Worm (Caenorhabditis elegans) whole organism, L3 larva: ENCODE data around the gene Y49F6B.12.

ENCODE experiments used
- aly-2 ChIP-seq: fragments of 150-350 bp; optimal IDR thresholded peaks from 2 replicates; lab custom pipeline; 2014; ENCODE audit warnings: missing biosample characterization, missing genetic modification characterization
- ceh-16 ChIP-seq: sonication (generic microtip); optimal IDR thresholded peaks from 2 replicates; lab custom pipeline; 2017; ENCODE audit warnings: missing biosample characterization, missing genetic modification characterization
- ceh-82 ChIP-seq: fragments of 150-350 bp; optimal IDR thresholded peaks from 2 replicates; lab custom pipeline; 2014; ENCODE audit warnings: missing biosample characterization, missing genetic modification characterization
- daf-12 ChIP-seq: fragments of 150-350 bp; optimal IDR thresholded peaks from 2 replicates; lab custom pipeline; 2014; ENCODE audit warnings: missing biosample characterization, missing genetic modification reagents, missing genetic modification characterization
- egl-27 ChIP-seq: sonication (generic microtip); optimal IDR thresholded peaks from 4 replicates; lab custom pipeline; 2017; ENCODE audit warnings: missing biosample characterization, missing genetic modification reagents, missing genetic modification characterization
- egl-5 ChIP-seq: fragments of 150-350 bp; optimal IDR thresholded peaks from 2 replicates; lab custom pipeline; 2017; ENCODE audit warnings: missing biosample characterization, missing genetic modification reagents, missing genetic modification characterization, inconsistent platforms
- eor-1 ChIP-seq, 2 experiments: fragments of 150-350 bp; optimal IDR thresholded peaks; 2 replicates each; lab custom pipeline; 2014 to 2018; ENCODE audit warnings: missing biosample characterization in 2 of 2, missing genetic modification characterization in 2 of 2
- fkh-10 ChIP-seq: sonication (generic microtip); optimal IDR thresholded peaks from 2 replicates; lab custom pipeline; 2017; ENCODE audit warnings: missing biosample characterization, missing genetic modification reagents, missing genetic modification characterization
- lin-39 ChIP-seq: fragments of 150-350 bp; optimal IDR thresholded peaks from 2 replicates; lab custom pipeline; 2018; ENCODE audit warnings: missing biosample characterization, missing genetic modification reagents, missing genetic modification characterization
- nhr-23 ChIP-seq: fragments of 150-350 bp; optimal IDR thresholded peaks from 2 replicates; lab custom pipeline; 2014; ENCODE audit warnings: missing biosample characterization, missing genetic modification reagents, missing genetic modification characterization
- nhr-237 ChIP-seq: fragments of 150-350 bp; optimal IDR thresholded peaks from 2 replicates; lab custom pipeline; 2014; ENCODE audit warnings: missing biosample characterization, missing genetic modification characterization
- nhr-67 ChIP-seq: fragments of 150-350 bp; optimal IDR thresholded peaks from 2 replicates; lab custom pipeline; 2014; ENCODE audit warnings: missing biosample characterization, missing genetic modification characterization
- nhr-76 ChIP-seq: fragments of 150-350 bp; sonication (generic microtip); optimal IDR thresholded peaks from 5 replicates; lab custom pipeline; 2014; ENCODE audit warnings: missing biosample characterization, missing genetic modification characterization
- unc-39 ChIP-seq: sonication (generic microtip); optimal IDR thresholded peaks from 4 replicates; lab custom pipeline; 2017; ENCODE audit warnings: missing biosample characterization, missing genetic modification characterization

The Y49F6B.12 gene

ce11 chrII:3422938-3423337, 49.3 kb downstream of the Y49F6B.12 start:
- TF ChIP-seq eor-1 (tag; optimal IDR thresholded peaks at IDR 0.05; lab: Kevin White, UChicago), result no peak
- no peak for TF ChIP-seq nhr-76 (tag; lab: Kevin White, UChicago)
- TF ChIP-seq daf-12 (tag; lab: Kevin White, UChicago), result no peak
- no peak for TF ChIP-seq egl-27
- no peak for TF ChIP-seq nhr-23 (tag; lab: Kevin White, UChicago)
- TF ChIP-seq egl-5 (tag; lab: Kevin White, UChicago), result no peak
- no peak for TF ChIP-seq unc-39 (tag; lab: Kevin White, UChicago)
- TF ChIP-seq lin-39 (tag; lab: Kevin White, UChicago), result no peak
- no peak for TF ChIP-seq aly-2 (tag; lab: Kevin White, UChicago)
- no peak for TF ChIP-seq ceh-82 (tag; lab: Kevin White, UChicago)
- TF ChIP-seq nhr-237 (tag; lab: Kevin White, UChicago), result no peak
- no peak for TF ChIP-seq ceh-16 (tag; lab: Kevin White, UChicago)
- no peak for TF ChIP-seq nhr-67 (tag; lab: Kevin White, UChicago)
- TF ChIP-seq fkh-10 (GFP tag; lab: Kevin White, UChicago), result no peak
- TF ChIP-seq, all 47 proteins: peak for 0
